Worm (Caenorhabditis elegans): Measurements from ENCODE around the gene cal-4.

DNA sequence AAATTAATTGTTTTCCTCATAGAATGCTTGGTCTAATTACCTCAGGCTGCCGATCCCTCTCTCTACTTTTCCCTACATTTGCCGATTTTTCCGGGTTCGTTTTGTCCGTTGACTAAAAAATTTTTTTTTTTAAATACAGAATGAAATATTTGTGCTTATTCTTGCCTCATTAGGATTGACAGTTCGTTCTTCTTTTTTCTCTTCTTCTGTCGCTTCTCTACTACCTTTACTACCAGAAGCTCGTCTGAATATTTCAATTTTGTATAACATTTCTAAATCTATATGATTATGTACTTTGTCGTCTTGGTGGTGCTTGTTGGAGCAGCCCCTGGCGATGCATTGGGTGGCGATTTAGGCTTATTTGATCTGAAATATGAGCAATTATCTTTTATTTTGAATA is 46.0 kb upstream of the cal-4 start:
- TF ChIP-seq egl-27 (tag; optimal IDR thresholded peaks at IDR 0.05) (no peak), unc-62 (GFP tag; optimal IDR thresholded peaks at IDR 0.05) (no peak), nhr-12 (tag; optimal IDR thresholded peaks at IDR 0.05) (no peak), Y55F3AM.14 (GFP tag; optimal IDR thresholded peaks at IDR 0.05) (no peak), fos-1 (tag; optimal IDR thresholded peaks at IDR 0.05) (no peak), skn-1 (tag; optimal IDR thresholded peaks at IDR 0.05) (no peak)
